Fruit fly (Drosophila melanogaster) whole organism, wandering third instar larva: ENCODE measurements around the gene CG34175.

ENCODE experiments used
- Abd-B ChIP-seq: fragments of >200 bp; optimal IDR thresholded peaks from 2 replicates; lab custom pipeline; 2017; ENCODE audit warnings: missing biosample characterization, missing genetic modification characterization
- CrebA ChIP-seq: fragments of 200-800 bp; sonication (Bioruptor generic); optimal IDR thresholded peaks from 2 replicates; lab custom pipeline; 2016; ENCODE audit warnings: missing biosample characterization, mild to moderate bottlenecking, missing genetic modification characterization, borderline replicate concordance
- Hr83 ChIP-seq: fragments of 200-300 bp; sonication (Bioruptor generic); optimal IDR thresholded peaks from 2 replicates; lab custom pipeline; 2016; ENCODE audit warnings: missing biosample characterization, mild to moderate bottlenecking, missing genetic modification characterization, moderate library complexity; ENCODE audit not compliant: poor library complexity, severe bottlenecking
- Myc ChIP-seq: fragments of >200 bp; optimal IDR thresholded peaks from 2 replicates; lab custom pipeline; 2017
- brk ChIP-seq: fragments of 200-800 bp; sonication (Bioruptor generic); optimal IDR thresholded peaks from 2 replicates; lab custom pipeline; 2016; ENCODE audit warnings: missing biosample characterization, mild to moderate bottlenecking, missing genetic modification characterization
- fru ChIP-seq: fragments of 200-800 bp; sonication (Bioruptor generic); optimal IDR thresholded peaks from 3 replicates; lab custom pipeline; 2016; ENCODE audit warnings: missing biosample characterization, mild to moderate bottlenecking, missing genetic modification characterization
- jim ChIP-seq: fragments of 175-275, 200-325 bp; sonication (Bioruptor generic); optimal IDR thresholded peaks from 2 replicates; lab custom pipeline; 2016; ENCODE audit warnings: missing biosample characterization, mild to moderate bottlenecking, missing genetic modification characterization
- lola ChIP-seq: fragments of >200 bp; optimal IDR thresholded peaks from 2 replicates; lab custom pipeline; 2017; ENCODE audit warnings: missing biosample characterization, missing genetic modification characterization
- usp ChIP-seq: fragments of >200 bp; optimal IDR thresholded peaks from 2 replicates; lab custom pipeline; 2017; ENCODE audit warnings: missing biosample characterization, missing genetic modification characterization

DNA sequence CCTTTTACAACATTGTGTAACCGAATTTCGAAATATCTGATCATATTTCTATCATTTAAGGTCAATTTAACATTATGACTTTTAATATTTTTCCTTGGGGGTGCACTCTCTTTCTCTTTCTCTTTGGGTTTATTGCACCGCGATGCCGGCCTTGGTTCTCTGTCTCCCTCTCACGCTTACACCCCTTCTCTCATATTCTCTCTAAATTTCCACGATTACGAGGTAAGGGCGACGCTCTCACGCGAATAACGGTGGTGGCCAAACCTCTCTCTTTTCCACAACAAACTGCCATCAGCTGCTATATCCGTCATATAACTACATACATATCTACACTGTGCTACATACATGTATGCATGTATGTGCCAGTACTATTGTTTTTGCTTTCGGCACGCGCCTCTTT is 28.1 kb downstream of the CG34175 start:
- TF ChIP-seq fru (GFP tag; lab: Kevin White, UChicago) = no peak
- TF ChIP-seq usp (GFP tag; lab: Kevin White, UChicago) = no peak
- no peak for TF ChIP-seq CrebA (GFP tag; lab: Kevin White, UChicago)
- TF ChIP-seq Myc = no peak
- no peak for TF ChIP-seq Hr83
- no peak for TF ChIP-seq Abd-B
- no peak for TF ChIP-seq jim (GFP tag; lab: Kevin White, UChicago)
- no peak for TF ChIP-seq brk (GFP tag; lab: Kevin White, UChicago)
- no peak for TF ChIP-seq lola (GFP tag; lab: Kevin White, UChicago)
